Worm (Caenorhabditis elegans): ENCODE data around the gene nhr-105.

Gene nhr-105

DNA sequence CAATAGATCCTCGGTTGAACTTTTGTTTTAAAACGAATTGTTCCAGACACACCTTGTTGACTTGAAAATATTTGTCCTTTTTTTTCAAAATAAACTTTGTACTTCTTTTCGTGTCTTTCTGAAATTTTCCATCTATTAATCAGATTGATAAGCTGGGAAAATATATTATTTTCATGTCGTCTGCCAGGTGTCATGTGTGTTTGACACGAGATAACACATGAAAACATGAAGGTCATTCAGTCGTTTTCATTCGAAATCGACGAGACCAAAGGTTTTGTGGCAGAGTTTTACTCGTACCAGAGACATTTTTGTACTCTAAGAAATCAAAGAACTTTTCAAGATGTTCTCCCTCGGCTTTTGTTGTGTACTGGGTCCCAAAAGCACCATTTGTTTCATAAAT lies 29.3 kb upstream of the nhr-105 start:
- TF ChIP-seq zip-4 (GFP tag; optimal IDR thresholded peaks at IDR 0.05) (no peak), fkh-8 (tag; optimal IDR thresholded peaks at IDR 0.05) (no peak), vab-15 (tag; optimal IDR thresholded peaks at IDR 0.05) (no peak), nhr-77 (tag; optimal IDR thresholded peaks at IDR 0.05) (no peak), sptf-1 (tag; optimal IDR thresholded peaks at IDR 0.05) (no peak), ceh-88 (GFP tag; IDR thresholded peaks at IDR 0.05) (no peak), pag-3 (tag; optimal IDR thresholded peaks at IDR 0.05; ENCODE audit: borderline replicate concordance, insufficient read depth) (no peak), blmp-1 (tag; optimal IDR thresholded peaks at IDR 0.05) (peak; percentile 65), lin-39 (tag; optimal IDR thresholded peaks at IDR 0.05) (no peak), fkh-4 (tag; optimal IDR thresholded peaks at IDR 0.05; ENCODE audit: borderline replicate concordance) (no peak), mef-2 (tag; optimal IDR thresholded peaks at IDR 0.05) (no peak), zag-1 (tag; optimal IDR thresholded peaks at IDR 0.05) (no peak), hlh-4 (tag; optimal IDR thresholded peaks at IDR 0.05) (no peak), unc-86 (tag; optimal IDR thresholded peaks at IDR 0.05) (no peak), ces-1 (GFP tag; optimal IDR thresholded peaks at IDR 0.05) (no peak), mdl-1 (tag; optimal IDR thresholded peaks at IDR 0.05) (peak in 1 of 2 experiments; percentile 41), mab-9 (GFP tag; IDR thresholded peaks at IDR 0.05) (no peak), xbp-1 (tag; optimal IDR thresholded peaks at IDR 0.05) (no peak), nhr-85 (tag) (peak; percentile 86), lsy-2 (tag; optimal IDR thresholded peaks at IDR 0.05) (peak in 1 of 2 experiments; percentile 37), Y116A8C.19 (tag; optimal IDR thresholded peaks at IDR 0.05; ENCODE audit: borderline replicate concordance) (no peak), sox-4 (tag; optimal IDR thresholded peaks at IDR 0.05) (no peak), F16B12.6 (tag; optimal IDR thresholded peaks at IDR 0.05) (no peak), C04F5.9 (tag; optimal IDR thresholded peaks at IDR 0.05) (no peak), ceh-90 (tag; optimal IDR thresholded peaks at IDR 0.05) (no peak), tbx-2 (tag; optimal IDR thresholded peaks at IDR 0.05) (no peak), dsc-1 (tag; optimal IDR thresholded peaks at IDR 0.05) (no peak), aha-1 (tag; optimal IDR thresholded peaks at IDR 0.05) (no peak), jun-1 (tag; optimal IDR thresholded peaks at IDR 0.05) (no peak), nhr-11 (tag; optimal IDR thresholded peaks at IDR 0.05) (no peak), fos-1 (tag; optimal IDR thresholded peaks at IDR 0.05) (no peak), aly-2 (tag; optimal IDR thresholded peaks at IDR 0.05) (no peak), sup-37 (GFP tag; optimal IDR thresholded peaks at IDR 0.05) (no peak), ceh-63 (GFP tag; optimal IDR thresholded peaks at IDR 0.05) (no peak), efl-3 (GFP tag; optimal IDR thresholded peaks at IDR 0.05) (no peak), nhr-19 (GFP tag; conservative IDR thresholded peaks at IDR 0.05) (peak; percentile 22; the same call in 1 of the 2 replicates), nhr-20 (tag; optimal IDR thresholded peaks at IDR 0.05) (peak; percentile 59), ceh-8 (GFP tag; optimal IDR thresholded peaks at IDR 0.05) (no peak), unc-98 (GFP tag; IDR thresholded peaks at IDR 0.05) (no peak), nhr-237 (tag; optimal IDR thresholded peaks at IDR 0.05) (no peak), elt-2 (tag; optimal IDR thresholded peaks at IDR 0.05) (peak; percentile 80), lin-35 (GFP tag; optimal IDR thresholded peaks at IDR 0.05) (peak in 1 of 2 experiments; percentile 58), isw-1 (GFP tag; IDR thresholded peaks at IDR 0.05) (no peak), lir-3 (tag; optimal IDR thresholded peaks at IDR 0.05; ENCODE audit: poor library complexity) (no peak), dpl-1 (GFP tag; optimal IDR thresholded peaks at IDR 0.05) (peak in 1 of 3 experiments; percentile 28), efl-1 (optimal IDR thresholded peaks at IDR 0.05) (no peak), efl-1 (GFP tag; optimal IDR thresholded peaks at IDR 0.05 in 1 of 2) (peak in 1 of 2 experiments; percentile 65), pqm-1 (tag; optimal IDR thresholded peaks at IDR 0.05) (no peak), pax-3 (tag; optimal IDR thresholded peaks at IDR 0.05) (no peak), mep-1 (tag; optimal IDR thresholded peaks at IDR 0.05) (peak; percentile 17), nhr-12 (tag; optimal IDR thresholded peaks at IDR 0.05) (no peak), skn-1 (tag; optimal IDR thresholded peaks at IDR 0.05) (no peak), irx-1 (tag; optimal IDR thresholded peaks at IDR 0.05) (no peak), egl-27 (tag; optimal IDR thresholded peaks at IDR 0.05) (no peak)
